Worm (Caenorhabditis elegans) whole organism, midembryonic: Measurements from ENCODE around the gene E02H4.6.

Experiments
- T22C8.4 ChIP-seq: fragments of 200-800 bp; sonication (Bioruptor generic); IDR thresholded peaks from 2 replicates; pipeline ENCODE4 v1.3.6; 2022; ENCODE audit warnings: missing genetic modification characterization, missing compliant biosample characterization
- med-1 ChIP-seq: sonication (generic microtip); optimal IDR thresholded peaks from 2 replicates; lab custom pipeline; 2017; ENCODE audit warnings: missing genetic modification characterization, mild to moderate bottlenecking, missing compliant biosample characterization, antibody characterized with exemption, missing genetic modification reagents; ENCODE audit not compliant: insufficient read depth
- ref-1 ChIP-seq: fragments of 200-800 bp; sonication (Bioruptor generic); conservative IDR thresholded peaks from 2 replicates; pipeline ENCODE4 v1.3.6; 2022; ENCODE audit warnings: missing genetic modification reagents, missing genetic modification characterization, missing compliant biosample characterization
- tab-1 ChIP-seq: fragments of 200-800 bp; sonication (Bioruptor generic); IDR thresholded peaks from 2 replicates; pipeline ENCODE4 v1.3.6; 2022; ENCODE audit warnings: missing genetic modification characterization, missing compliant biosample characterization
- ztf-23 ChIP-seq: fragments of 200-800 bp; sonication (Bioruptor generic); IDR thresholded peaks from 2 replicates; pipeline ENCODE4 v1.3.6; 2022; ENCODE audit warnings: missing genetic modification reagents, missing genetic modification characterization, missing compliant biosample characterization
- ztf-29 ChIP-seq: fragments of 200-800 bp; sonication (Bioruptor generic); IDR thresholded peaks from 2 replicates; pipeline ENCODE4 v1.3.6; 2022; ENCODE audit warnings: missing genetic modification reagents, missing genetic modification characterization, missing compliant biosample characterization

DNA sequence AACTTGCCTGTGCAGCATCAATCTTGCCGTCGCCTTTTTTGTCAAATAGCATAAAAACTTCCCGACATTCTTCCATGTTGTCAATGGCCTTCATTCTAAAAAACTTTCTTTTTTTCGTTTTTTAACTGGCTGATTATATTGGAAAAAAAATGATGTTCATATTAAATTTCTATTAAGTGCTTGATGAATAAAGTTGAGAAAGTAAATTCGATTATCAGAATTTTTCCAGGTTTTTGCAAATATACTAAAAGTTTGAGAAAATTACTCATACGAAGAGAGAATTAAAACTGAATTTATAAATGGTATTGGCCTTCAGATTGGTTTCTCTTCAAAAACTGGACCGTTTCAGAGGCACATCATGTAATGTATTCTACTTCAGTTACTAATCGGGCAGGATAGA is 5.4 kb downstream of the E02H4.6 start, which contains the start of gene mlc-6:
- TF ChIP-seq med-1: no peak
- no peak for TF ChIP-seq T22C8.4
- TF ChIP-seq tab-1 (GFP tag; lab: Robert Waterston, UW): no peak
- TF ChIP-seq ref-1: no peak
- no peak for TF ChIP-seq ztf-23 (GFP tag; lab: Robert Waterston, UW)
- no peak for TF ChIP-seq ztf-29 (GFP tag; lab: Robert Waterston, UW)
